Fruit fly (Drosophila melanogaster) whole organism, pupa: ENCODE measurements around the gene lilli.

ENCODE experiments used
- CG10348 ChIP-seq: fragments of 200-800 bp; sonication (Bioruptor generic); IDR thresholded peaks from 2 replicates; pipeline ENCODE4 v1.3.6; 2022; ENCODE audit warnings: missing biosample characterization, missing genetic modification characterization
- CG12605 ChIP-seq: fragments of 200-800 bp; sonication (Bioruptor generic); IDR thresholded peaks from 2 replicates; pipeline ENCODE4 v1.3.6; 2022; ENCODE audit warnings: missing biosample characterization, missing genetic modification characterization
- CG13204 ChIP-seq: fragments of 200-800 bp; sonication (Bioruptor generic); optimal IDR thresholded peaks from 2 replicates; lab custom pipeline; 2018; ENCODE audit warnings: missing biosample characterization, mild to moderate bottlenecking, missing genetic modification characterization, moderate library complexity
- CG14655 ChIP-seq: fragments of 200-800 bp; sonication (Bioruptor generic); optimal IDR thresholded peaks from 3 replicates; lab custom pipeline; 2017; ENCODE audit warnings: mild to moderate bottlenecking, missing biosample characterization, missing genetic modification reagents, missing genetic modification characterization
- CG15710 ChIP-seq: fragments of 200-800 bp; sonication (Bioruptor generic); optimal IDR thresholded peaks from 2 replicates; lab custom pipeline; 2018; ENCODE audit warnings: missing biosample characterization, mild to moderate bottlenecking, missing genetic modification characterization, moderate library complexity
- CG32121 ChIP-seq: fragments of 200-800 bp; sonication (Bioruptor generic); IDR thresholded peaks from 2 replicates; pipeline ENCODE4 v1.3.6; 2022; ENCODE audit warnings: missing biosample characterization, missing genetic modification characterization
- CG34367 ChIP-seq: fragments of 200-800 bp; sonication (Bioruptor generic); optimal IDR thresholded peaks from 2 replicates; lab custom pipeline; 2018; ENCODE audit warnings: missing biosample characterization, mild to moderate bottlenecking, missing genetic modification characterization
- CG4496 ChIP-seq: fragments of 200-800 bp; sonication (Bioruptor generic); IDR thresholded peaks from 3 replicates; pipeline ENCODE4 v1.3.6; 2022; ENCODE audit warnings: missing biosample characterization, missing genetic modification characterization
- CG8159 ChIP-seq: fragments of 200-800 bp; sonication (Bioruptor generic); optimal IDR thresholded peaks from 3 replicates; lab custom pipeline; 2018; ENCODE audit warnings: missing biosample characterization, mild to moderate bottlenecking, missing genetic modification characterization, moderate library complexity
- CG8301 ChIP-seq: fragments of 200-800 bp; sonication (Bioruptor generic); optimal IDR thresholded peaks from 2 replicates; lab custom pipeline; 2018; ENCODE audit warnings: missing biosample characterization, mild to moderate bottlenecking, missing genetic modification characterization
- CG9948 ChIP-seq: fragments of 200-800 bp; sonication (Bioruptor generic); optimal IDR thresholded peaks from 2 replicates; lab custom pipeline; 2018; ENCODE audit warnings: missing biosample characterization, mild to moderate bottlenecking, missing genetic modification characterization, moderate library complexity
- D1 ChIP-seq: fragments of 200-800 bp; sonication (Bioruptor generic); optimal IDR thresholded peaks from 2 replicates; lab custom pipeline; 2018; ENCODE audit warnings: missing biosample characterization, mild to moderate bottlenecking, missing genetic modification characterization, moderate library complexity
- EcR ChIP-seq: fragments of 200-800 bp; sonication (Bioruptor generic); optimal IDR thresholded peaks from 3 replicates; lab custom pipeline; 2019; ENCODE audit warnings: missing biosample characterization, missing genetic modification characterization, mild to moderate bottlenecking, moderate library complexity, missing genetic modification reagents
- Ets98B ChIP-seq: fragments of 200-800 bp; sonication (Bioruptor generic); IDR thresholded peaks from 2 replicates; pipeline ENCODE4 v1.3.6; 2022; ENCODE audit warnings: missing biosample characterization, missing genetic modification characterization
- Pif1A ChIP-seq: fragments of 200-800 bp; sonication (Bioruptor generic); optimal IDR thresholded peaks from 3 replicates; lab custom pipeline; 2016; ENCODE audit warnings: missing biosample characterization, missing genetic modification characterization
- Pif1B ChIP-seq: fragments of 200-800 bp; sonication (Bioruptor generic); optimal IDR thresholded peaks from 3 replicates; lab custom pipeline; 2016; ENCODE audit warnings: missing biosample characterization, missing genetic modification characterization
- Snoo ChIP-seq: fragments of 200-800 bp; sonication (Bioruptor generic); optimal IDR thresholded peaks from 3 replicates; lab custom pipeline; 2017; ENCODE audit warnings: missing biosample characterization, mild to moderate bottlenecking, missing genetic modification characterization, inconsistent platforms
- fd96Ca ChIP-seq: fragments of 200-800 bp; sonication (Bioruptor generic); IDR thresholded peaks from 3 replicates; pipeline ENCODE4 v1.3.6; 2022; ENCODE audit warnings: missing biosample characterization, missing genetic modification characterization
- gl ChIP-seq: fragments of 200-800 bp; sonication (Bioruptor generic); optimal IDR thresholded peaks from 2 replicates; lab custom pipeline; 2018; ENCODE audit warnings: missing biosample characterization, mild to moderate bottlenecking, missing genetic modification characterization
- rn ChIP-seq: fragments of 200-800 bp; sonication (Bioruptor generic); IDR thresholded peaks from 2 replicates; pipeline ENCODE4 v1.3.6; 2022; ENCODE audit warnings: missing biosample characterization, missing genetic modification characterization

lilli gene

dm6 chr2L:2885503-2886225 lies at the start of gene lilli, which contains the start of gene NTPase:
TSS of gene lilli (plus strand) at chr2L:2885929.
TSS of gene NTPase (minus strand) at chr2L:2885850.
- peak; percentile 38 for TF ChIP-seq CG14655 (GFP tag; lab: Kevin White, UChicago)
- TF ChIP-seq fd96Ca (GFP tag; lab: Robert Waterston, UW) = peak; percentile 75; the same call in 2 of the 3 replicates
- peak; percentile 17 for TF ChIP-seq EcR (GFP tag; lab: Kevin White, UChicago)
- peak; percentile 28 for TF ChIP-seq Pif1B (GFP tag; lab: Kevin White, UChicago)
- no peak for TF ChIP-seq D1 (tag; lab: Kevin White, UChicago)
- TF ChIP-seq CG15710 (tag; lab: Kevin White, UChicago) = no peak
- peak; percentile 53 for TF ChIP-seq Pif1A
- TF ChIP-seq CG12605 (GFP tag; lab: Robert Waterston, UW) = peak; percentile 7; the same call in 1 of the 2 replicates
- no peak for TF ChIP-seq Snoo (tag; lab: Kevin White, UChicago)
- TF ChIP-seq CG8159 (tag; lab: Kevin White, UChicago) = peak; percentile 5
- TF ChIP-seq CG34367 = no peak
- TF ChIP-seq CG9948 = no peak
- peak; percentile 73; the same call in 2 of the 3 replicates for TF ChIP-seq CG4496 (GFP tag; lab: Robert Waterston, UW)
- no peak for TF ChIP-seq CG32121 (GFP tag; lab: Robert Waterston, UW)
- no peak for TF ChIP-seq rn (GFP tag; lab: Robert Waterston, UW)
- TF ChIP-seq Ets98B (GFP tag; lab: Robert Waterston, UW) = peak; percentile 25; the same call in 1 of the 2 replicates
- no peak for TF ChIP-seq CG8301 (tag; lab: Kevin White, UChicago)

- TF ChIP-seq gl (tag; lab: Kevin White, UChicago) (no peak), rn (GFP tag; lab: Robert Waterston, UW) (no peak), CG15710 (tag; lab: Kevin White, UChicago) (no peak), CG34367 (no peak), Pif1B (GFP tag; lab: Kevin White, UChicago) (no peak), CG14655 (GFP tag; lab: Kevin White, UChicago) (no peak), CG9948 (no peak), D1 (tag; lab: Kevin White, UChicago) (no peak), CG8301 (tag; lab: Kevin White, UChicago) (no peak), CG10348 (GFP tag; lab: Robert Waterston, UW) (no peak), CG12605 (GFP tag; lab: Robert Waterston, UW) (no peak), EcR (GFP tag; lab: Kevin White, UChicago) (no peak), CG13204 (GFP tag; lab: Kevin White, UChicago) (no peak), CG32121 (GFP tag; lab: Robert Waterston, UW) (no peak), CG4496 (GFP tag; lab: Robert Waterston, UW) (no peak), Snoo (tag; lab: Kevin White, UChicago) (no peak), Pif1A (no peak)
Observed at dm6 chr2L:2837742-2838461, 47.8 kb upstream of the lilli start, which contains the start of the genes CG3119 and Cpr23B. TSS of gene CG3119 (minus strand) at chr2L:2837833. TSS of gene Cpr23B (plus strand) at chr2L:2838411.

- TF ChIP-seq rn (GFP tag; lab: Robert Waterston, UW) = no peak
- no peak for TF ChIP-seq Snoo (tag; lab: Kevin White, UChicago)
- no peak for TF ChIP-seq Pif1A
Observed at dm6 chr2L:2839850-2840249, 45.9 kb upstream of the lilli start, which contains the start of gene CG2975. TSS of gene CG2975 (plus strand) at chr2L:2840124.

- no peak for TF ChIP-seq D1 (tag; lab: Kevin White, UChicago)
- peak; percentile 19 for TF ChIP-seq EcR (GFP tag; lab: Kevin White, UChicago)
- TF ChIP-seq, all 21 proteins: peak for 1
Observed at dm6 chr2L:2840311-2840710, 45.4 kb upstream of the lilli start.

dm6 chr2L:2844413-2844812 lies 41.3 kb upstream of the lilli start, which contains the start of gene CG18558:
TSS of gene CG18558 (minus strand) at chr2L:2844513.
- TF ChIP-seq CG4496 (GFP tag; lab: Robert Waterston, UW) (no peak), Snoo (tag; lab: Kevin White, UChicago) (no peak), CG10348 (GFP tag; lab: Robert Waterston, UW) (no peak), CG15710 (tag; lab: Kevin White, UChicago) (no peak), CG12605 (GFP tag; lab: Robert Waterston, UW) (no peak), fd96Ca (GFP tag; lab: Robert Waterston, UW) (no peak), CG32121 (GFP tag; lab: Robert Waterston, UW) (no peak), Ets98B (GFP tag; lab: Robert Waterston, UW) (no peak), EcR (GFP tag; lab: Kevin White, UChicago) (no peak), CG14655 (GFP tag; lab: Kevin White, UChicago) (no peak), CG8301 (tag; lab: Kevin White, UChicago) (no peak), D1 (tag; lab: Kevin White, UChicago) (no peak), Pif1A (no peak)

dm6 chr2L:2845634-2846033 lies 40.1 kb upstream of the lilli start, which contains the start of gene CG18557:
TSS of gene CG18557 (minus strand) at chr2L:2845734.
- TF ChIP-seq Ets98B (GFP tag; lab: Robert Waterston, UW) (no peak), CG34367 (no peak), EcR (GFP tag; lab: Kevin White, UChicago) (no peak), rn (GFP tag; lab: Robert Waterston, UW) (no peak), Snoo (tag; lab: Kevin White, UChicago) (no peak), CG14655 (GFP tag; lab: Kevin White, UChicago) (no peak), gl (tag; lab: Kevin White, UChicago) (no peak), CG13204 (GFP tag; lab: Kevin White, UChicago) (no peak), fd96Ca (GFP tag; lab: Robert Waterston, UW) (no peak), Pif1A (no peak), CG10348 (GFP tag; lab: Robert Waterston, UW) (no peak), CG4496 (GFP tag; lab: Robert Waterston, UW) (no peak), CG15710 (tag; lab: Kevin White, UChicago) (no peak)
- TF ChIP-seq, all 21 proteins: peak for 0
